Worm (Caenorhabditis elegans) whole organism, L4 larva: ENCODE measurements around the gene fbxb-75.

Experiments
- D1046.2 ChIP-seq: fragments of 200-800 bp; sonication (Bioruptor generic); IDR thresholded peaks from 2 replicates; pipeline ENCODE4 v1.3.6; 2022; ENCODE audit warnings: missing genetic modification characterization, missing compliant biosample characterization
- F10B5.3 ChIP-seq: sonication (generic microtip); optimal IDR thresholded peaks from 2 replicates; lab custom pipeline; 2016; ENCODE audit warnings: mild to moderate bottlenecking, missing genetic modification characterization, missing compliant biosample characterization
- F26F4.8 ChIP-seq: fragments of 200-800 bp; sonication (Bioruptor generic); conservative IDR thresholded peaks from 2 replicates; pipeline ENCODE4 v1.3.6; 2022; ENCODE audit warnings: missing genetic modification characterization, missing compliant biosample characterization
- F37D6.2 ChIP-seq: sonication (generic microtip); optimal IDR thresholded peaks from 2 replicates; lab custom pipeline; 2016; ENCODE audit warnings: mild to moderate bottlenecking, missing genetic modification characterization, missing compliant biosample characterization
- T20F7.1 ChIP-seq: fragments of 200-800 bp; sonication (Bioruptor generic); optimal IDR thresholded peaks from 2 replicates; lab custom pipeline; 2018; ENCODE audit warnings: mild to moderate bottlenecking, missing genetic modification characterization, missing compliant biosample characterization
- ZK337.2 ChIP-seq: fragments of 200-800 bp; sonication (Bioruptor generic); IDR thresholded peaks from 2 replicates; pipeline ENCODE4 v1.3.6; 2022; ENCODE audit warnings: missing genetic modification reagents, missing genetic modification characterization, missing compliant biosample characterization
- ZK546.5 ChIP-seq, 2 experiments: sonication (generic microtip); optimal IDR thresholded peaks; 2 replicates each; lab custom pipeline; 2017; ENCODE audit warnings: missing biosample characterization in 2 of 2, missing genetic modification characterization in 2 of 2
- aha-1 ChIP-seq: fragments of 150-350 bp; peaks from one replicate; lab custom pipeline; 2014; ENCODE audit warnings: missing biosample characterization, missing genetic modification characterization
- aly-2 ChIP-seq: sonication (generic microtip); optimal IDR thresholded peaks from 2 replicates; lab custom pipeline; 2018; ENCODE audit warnings: missing biosample characterization, missing genetic modification characterization
- ama-1 ChIP-seq: fragments of 150-350 bp; optimal IDR thresholded peaks from 2 replicates; lab custom pipeline; 2014; ENCODE audit warnings: inconsistent platforms, mixed read lengths
- ceh-20 ChIP-seq: fragments of 200-800 bp; sonication (Bioruptor generic); IDR thresholded peaks from 2 replicates; pipeline ENCODE4 v1.3.6; 2022; ENCODE audit warnings: missing genetic modification reagents, missing genetic modification characterization, missing compliant biosample characterization
- ceh-28 ChIP-seq: fragments of 150-350 bp; optimal IDR thresholded peaks from 2 replicates; lab custom pipeline; 2014; ENCODE audit warnings: missing biosample characterization, missing genetic modification reagents, missing genetic modification characterization
- ceh-82 ChIP-seq: sonication (generic microtip); optimal IDR thresholded peaks from 2 replicates; lab custom pipeline; 2017; ENCODE audit warnings: missing biosample characterization, missing genetic modification characterization
- cey-2 ChIP-seq: sonication (generic microtip); optimal IDR thresholded peaks from 3 replicates; lab custom pipeline; 2017; ENCODE audit warnings: missing genetic modification characterization, mild to moderate bottlenecking, missing compliant biosample characterization, antibody characterized with exemption, borderline replicate concordance; ENCODE audit not compliant: insufficient read depth
- ctbp-1 ChIP-seq: fragments of 200-800 bp; sonication (Bioruptor generic); IDR thresholded peaks from 2 replicates; pipeline ENCODE4 v1.3.6; 2022; ENCODE audit warnings: missing genetic modification reagents, missing genetic modification characterization, missing compliant biosample characterization
- daf-16 ChIP-seq, 3 experiments: sonication (generic microtip); optimal IDR thresholded peaks; 2 replicates each; lab custom pipeline; 2016 to 2017; ENCODE audit warnings: missing genetic modification characterization in 3 of 3, missing genetic modification reagents in 3 of 3, mild to moderate bottlenecking in 2 of 3, missing compliant biosample characterization in 2 of 3, missing biosample characterization in 1 of 3, moderate library complexity in 1 of 3
- daf-19 ChIP-seq: fragments of 200-800 bp; sonication (Bioruptor generic); conservative IDR thresholded peaks from 2 replicates; pipeline ENCODE4 v1.3.6; 2022; ENCODE audit warnings: missing genetic modification characterization, missing compliant biosample characterization
- daf-8 ChIP-seq: fragments of 200-800 bp; sonication (Bioruptor generic); IDR thresholded peaks from 2 replicates; pipeline ENCODE4 v1.3.6; 2022; ENCODE audit warnings: missing genetic modification characterization, missing compliant biosample characterization
- dmd-6 ChIP-seq: fragments of 200-800 bp; sonication (Bioruptor generic); IDR thresholded peaks from 2 replicates; pipeline ENCODE4 v1.3.6; 2022; ENCODE audit warnings: missing genetic modification reagents, missing genetic modification characterization, missing compliant biosample characterization
- dmd-8 ChIP-seq: fragments of 200-800 bp; sonication (Bioruptor generic); IDR thresholded peaks from 2 replicates; pipeline ENCODE4 v1.3.6; 2022; ENCODE audit warnings: missing genetic modification characterization, missing compliant biosample characterization
- dmd-9 ChIP-seq: fragments of 200-800 bp; sonication (Bioruptor generic); IDR thresholded peaks from 2 replicates; pipeline ENCODE4 v1.3.6; 2022; ENCODE audit warnings: missing genetic modification reagents, missing genetic modification characterization, missing compliant biosample characterization
- egl-27 ChIP-seq: sonication (generic microtip); optimal IDR thresholded peaks from 3 replicates; lab custom pipeline; 2017; ENCODE audit warnings: missing biosample characterization, missing genetic modification reagents, missing genetic modification characterization
- egl-43 ChIP-seq: fragments of 200-800 bp; sonication (Bioruptor generic); IDR thresholded peaks from 2 replicates; pipeline ENCODE4 v1.3.6; 2022; ENCODE audit warnings: missing genetic modification reagents, missing genetic modification characterization, missing compliant biosample characterization
- fkh-10 ChIP-seq: fragments of 150-350 bp; optimal IDR thresholded peaks from 2 replicates; lab custom pipeline; 2014; ENCODE audit warnings: missing biosample characterization, missing genetic modification reagents, missing genetic modification characterization
- fos-1 ChIP-seq: fragments of 150-350 bp; optimal IDR thresholded peaks from 2 replicates; lab custom pipeline; 2014; ENCODE audit warnings: missing biosample characterization, missing genetic modification characterization
- gei-8 ChIP-seq: fragments of 200-800 bp; sonication (Bioruptor generic); optimal IDR thresholded peaks from 2 replicates; lab custom pipeline; 2018; ENCODE audit warnings: mild to moderate bottlenecking, missing genetic modification characterization, missing compliant biosample characterization
- hmg-1.1 ChIP-seq: fragments of 200-800 bp; sonication (Bioruptor generic); IDR thresholded peaks from 2 replicates; pipeline ENCODE4 v1.3.6; 2022; ENCODE audit warnings: missing genetic modification reagents, missing genetic modification characterization, missing compliant biosample characterization
- lin-15B ChIP-seq: fragments of 150-350 bp; sonication (generic microtip); optimal IDR thresholded peaks from 3 replicates; lab custom pipeline; 2014; ENCODE audit warnings: missing biosample characterization, missing genetic modification characterization
- lir-3 ChIP-seq: sonication (generic microtip); optimal IDR thresholded peaks from 2 replicates; lab custom pipeline; 2016; ENCODE audit warnings: mild to moderate bottlenecking, missing genetic modification characterization, missing compliant biosample characterization
- madf-5 ChIP-seq, 2 experiments: fragments of 200-800 bp; sonication (Bioruptor generic); IDR thresholded peaks; 2 replicates each; pipeline ENCODE4 v1.3.6; 2022; ENCODE audit warnings: missing compliant biosample characterization in 2 of 2, missing genetic modification characterization in 2 of 2
- mep-1 ChIP-seq: fragments of 150-350 bp; sonication (generic microtip); optimal IDR thresholded peaks from 3 replicates; lab custom pipeline; 2014; ENCODE audit warnings: missing biosample characterization, missing genetic modification characterization
- mes-2 ChIP-seq: sonication (generic microtip); optimal IDR thresholded peaks from 2 replicates; lab custom pipeline; 2016; ENCODE audit warnings: missing genotype, mild to moderate bottlenecking, missing genetic modification characterization, missing compliant biosample characterization; ENCODE audit not compliant: poor library complexity, severe bottlenecking
- mxl-2 ChIP-seq: fragments of 200-800 bp; sonication (Bioruptor generic); conservative IDR thresholded peaks from 2 replicates; pipeline ENCODE4 v1.3.6; 2022; ENCODE audit warnings: missing genetic modification reagents, missing genetic modification characterization, missing compliant biosample characterization
- nhr-10 ChIP-seq: fragments of 150-350 bp; optimal IDR thresholded peaks from 2 replicates; lab custom pipeline; 2014; ENCODE audit warnings: missing biosample characterization, missing genetic modification characterization
- nhr-111 ChIP-seq: fragments of 200-800 bp; sonication (Bioruptor generic); optimal IDR thresholded peaks from 2 replicates; lab custom pipeline; 2018; ENCODE audit warnings: mild to moderate bottlenecking, missing genetic modification characterization, missing compliant biosample characterization
- nhr-28 ChIP-seq: fragments of 150-350 bp; optimal IDR thresholded peaks from 2 replicates; lab custom pipeline; 2014; ENCODE audit warnings: missing biosample characterization, missing genetic modification characterization
- pqm-1 ChIP-seq: sonication (generic microtip); optimal IDR thresholded peaks from 2 replicates; lab custom pipeline; 2017; ENCODE audit warnings: missing biosample characterization, missing genetic modification characterization
- saeg-2 ChIP-seq: fragments of 200-800 bp; sonication (Bioruptor generic); IDR thresholded peaks from 2 replicates; pipeline ENCODE4 v1.3.6; 2022; ENCODE audit warnings: missing genetic modification reagents, missing genetic modification characterization, missing compliant biosample characterization
- set-16 ChIP-seq: fragments of 200-800 bp; sonication (Bioruptor generic); IDR thresholded peaks from 2 replicates; pipeline ENCODE4 v1.3.6; 2022; ENCODE audit warnings: missing genetic modification reagents, missing genetic modification characterization, missing compliant biosample characterization
- snpc-4 ChIP-seq: fragments of 150-350 bp; optimal IDR thresholded peaks from 2 replicates; lab custom pipeline; 2014; ENCODE audit warnings: missing biosample characterization, missing genetic modification characterization
- spr-3 ChIP-seq: fragments of 200-800 bp; sonication (Bioruptor generic); optimal IDR thresholded peaks from 2 replicates; lab custom pipeline; 2018; ENCODE audit warnings: mild to moderate bottlenecking, missing genetic modification characterization, missing compliant biosample characterization
- tag-97 ChIP-seq: fragments of 200-800 bp; sonication (Bioruptor generic); IDR thresholded peaks from 2 replicates; pipeline ENCODE4 v1.3.6; 2022; ENCODE audit warnings: missing genetic modification characterization, missing compliant biosample characterization
- tra-1 ChIP-seq: fragments of 200-800 bp; sonication (Bioruptor generic); IDR thresholded peaks from 2 replicates; pipeline ENCODE4 v1.3.6; 2022; ENCODE audit warnings: missing genetic modification reagents, missing genetic modification characterization, missing compliant biosample characterization
- unc-62 ChIP-seq, 3 experiments: fragments of 150-350 bp in 1 of 3; sonication (generic microtip); optimal IDR thresholded peaks in 2 of 3; peaks in 1 of 3; 1 replicate in 1 of 3; 2 replicates in 2 of 3; lab custom pipeline; 2014 to 2017; ENCODE audit warnings: missing biosample characterization in 3 of 3, missing genetic modification characterization in 3 of 3, missing genetic modification reagents in 3 of 3, missing genotype in 1 of 3
- zag-1 ChIP-seq: fragments of 150-350 bp; optimal IDR thresholded peaks from 2 replicates; lab custom pipeline; 2014; ENCODE audit warnings: missing biosample characterization, missing genetic modification characterization
- zip-11 ChIP-seq: fragments of 200-800 bp; sonication (Bioruptor generic); IDR thresholded peaks from 2 replicates; pipeline ENCODE4 v1.3.6; 2022; ENCODE audit warnings: missing genetic modification characterization, missing compliant biosample characterization
- zip-2 ChIP-seq: fragments of 150-350 bp; optimal IDR thresholded peaks from 2 replicates; lab custom pipeline; 2014; ENCODE audit warnings: missing biosample characterization, missing genetic modification characterization

Gene fbxb-75

ce11 chrIV:4441077-4441476, at the start of gene fbxb-75:
TSS of gene fbxb-75 (minus strand) at chrIV:4441177.
- TF ChIP-seq aly-2 (tag; lab: Kevin White, UChicago) (no peak), mep-1 (tag; lab: Kevin White, UChicago) (no peak), set-16 (no peak), tag-97 (GFP tag; lab: Robert Waterston, UW) (no peak), nhr-10 (tag; lab: Kevin White, UChicago) (no peak), dmd-8 (GFP tag; lab: Robert Waterston, UW) (no peak)

DNA sequence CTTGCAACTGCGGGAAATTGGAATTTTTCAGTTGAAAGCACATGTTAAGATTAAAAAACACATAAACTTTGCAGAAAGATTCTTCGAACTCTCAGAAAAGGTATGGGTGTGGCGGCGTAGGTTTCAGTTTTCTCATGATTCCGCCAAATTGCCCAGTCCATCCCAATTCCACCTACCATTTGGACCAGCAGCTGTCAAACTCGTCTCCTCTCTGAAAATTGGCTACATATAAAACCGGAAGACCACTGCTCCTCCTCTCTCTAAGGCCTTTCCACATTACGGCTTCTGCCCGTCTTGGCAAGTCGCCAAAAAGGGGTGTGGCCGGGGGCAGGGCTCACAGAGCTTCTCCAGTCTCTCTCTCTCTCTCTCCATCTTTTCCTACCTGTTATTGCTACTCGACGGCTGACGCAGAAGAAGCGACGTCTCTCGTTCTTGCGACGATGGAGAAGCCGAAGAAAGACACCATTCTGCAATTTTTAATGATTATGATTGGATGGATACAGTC, 49.2 kb upstream of the fbxb-75 start, which contains the start of gene ZK180.7:
ZK180.7 (plus strand) TSS at position 395 of the 505 bp plus-strand sequence.
- TF ChIP-seq set-16 (peak; percentile 51), ZK546.5 (tag; optimal IDR thresholded peaks at IDR 0.05; lab: Kevin White, UChicago) (no peak), unc-62 (GFP tag; optimal IDR thresholded peaks at IDR 0.05 in 1 of 2; lab: Kevin White, UChicago) (peak in 1 of 2 experiments; percentile 61), unc-62 (tag; optimal IDR thresholded peaks at IDR 0.05; lab: Kevin White, UChicago) (no peak)

DNA sequence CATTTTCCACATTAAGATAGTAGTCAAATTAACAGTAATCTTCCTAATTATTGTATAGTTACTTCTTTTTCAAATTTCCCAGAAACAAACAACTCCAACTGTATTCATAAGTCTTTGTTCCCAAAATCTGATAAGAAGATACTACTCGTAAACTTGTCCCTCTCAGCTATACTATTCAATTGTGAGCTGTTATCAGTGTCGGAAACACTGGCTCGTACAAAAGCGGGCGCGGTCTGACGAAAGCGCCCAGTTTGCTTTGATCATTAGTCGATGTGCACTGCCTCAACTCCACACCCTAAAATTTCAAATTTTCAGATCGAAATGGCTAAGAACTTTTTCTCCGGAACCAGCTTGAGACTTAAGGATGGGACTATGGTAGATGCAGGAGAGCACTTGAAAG, 45.8 kb upstream of the fbxb-75 start, which contains the start of gene trx-3:
trx-3 (plus strand) TSS at position 291 of the 400 bp plus-strand sequence.
- TF ChIP-seq ceh-20 (GFP tag; lab: Robert Waterston, UW) (no peak), dmd-6 (GFP tag; lab: Robert Waterston, UW) (peak; percentile 42; the same call in 1 of the 2 replicates), F37D6.2 (tag; lab: Kevin White, UChicago) (no peak), T20F7.1 (GFP tag; lab: Kevin White, UChicago) (no peak), fos-1 (tag; lab: Kevin White, UChicago) (no peak), ceh-28 (tag; lab: Kevin White, UChicago) (no peak), pqm-1 (tag; lab: Kevin White, UChicago) (peak; percentile 75), snpc-4 (no peak), daf-19 (GFP tag; lab: Robert Waterston, UW) (no peak), mxl-2 (GFP tag; lab: Robert Waterston, UW) (no peak), dmd-9 (GFP tag; lab: Robert Waterston, UW) (no peak), egl-43 (GFP tag; lab: Robert Waterston, UW) (no peak), cey-2 (tag; lab: Kevin White, UChicago) (no peak), ZK337.2 (GFP tag; lab: Robert Waterston, UW) (no peak), nhr-28 (tag; lab: Kevin White, UChicago) (peak; percentile 62), spr-3 (GFP tag; lab: Kevin White, UChicago) (no peak), tra-1 (GFP tag; lab: Robert Waterston, UW) (no peak), D1046.2 (GFP tag; lab: Robert Waterston, UW) (no peak), hmg-1.1 (GFP tag; lab: Robert Waterston, UW) (no peak), saeg-2 (GFP tag; lab: Robert Waterston, UW) (no peak), aha-1 (tag; lab: Kevin White, UChicago) (peak; percentile 55), egl-27 (tag; lab: Kevin White, UChicago) (no peak), zag-1 (tag; lab: Kevin White, UChicago) (no peak), mep-1 (tag; lab: Kevin White, UChicago) (no peak), fkh-10 (no peak), unc-62 (GFP tag; optimal IDR thresholded peaks at IDR 0.05 in 1 of 2; lab: Kevin White, UChicago) (peak in 1 of 2 experiments; percentile 91), unc-62 (tag; optimal IDR thresholded peaks at IDR 0.05; lab: Kevin White, UChicago) (no peak), daf-16 (GFP tag; optimal IDR thresholded peaks at IDR 0.05; lab: Kevin White, UChicago) (no peak), daf-16 (tag; optimal IDR thresholded peaks at IDR 0.05; lab: Kevin White, UChicago) (peak; percentile 50), zip-2 (tag; lab: Kevin White, UChicago) (no peak), F26F4.8 (GFP tag; lab: Robert Waterston, UW) (no peak), madf-5 (GFP tag; IDR thresholded peaks at IDR 0.05; lab: Robert Waterston, UW) (no peak), lin-15B (tag; lab: Kevin White, UChicago) (no peak), ama-1 (no peak), mes-2 (no peak), daf-8 (no peak), ctbp-1 (GFP tag; lab: Robert Waterston, UW) (no peak), zip-11 (GFP tag; lab: Robert Waterston, UW) (no peak), ceh-82 (tag; lab: Kevin White, UChicago) (no peak), F10B5.3 (tag; lab: Kevin White, UChicago) (no peak), dmd-8 (GFP tag; lab: Robert Waterston, UW) (no peak), gei-8 (no peak), lir-3 (tag; lab: Kevin White, UChicago) (no peak), nhr-111 (GFP tag; lab: Kevin White, UChicago) (no peak)
